Worm (Caenorhabditis elegans): ENCODE data around the gene tbc-13.

DNA sequence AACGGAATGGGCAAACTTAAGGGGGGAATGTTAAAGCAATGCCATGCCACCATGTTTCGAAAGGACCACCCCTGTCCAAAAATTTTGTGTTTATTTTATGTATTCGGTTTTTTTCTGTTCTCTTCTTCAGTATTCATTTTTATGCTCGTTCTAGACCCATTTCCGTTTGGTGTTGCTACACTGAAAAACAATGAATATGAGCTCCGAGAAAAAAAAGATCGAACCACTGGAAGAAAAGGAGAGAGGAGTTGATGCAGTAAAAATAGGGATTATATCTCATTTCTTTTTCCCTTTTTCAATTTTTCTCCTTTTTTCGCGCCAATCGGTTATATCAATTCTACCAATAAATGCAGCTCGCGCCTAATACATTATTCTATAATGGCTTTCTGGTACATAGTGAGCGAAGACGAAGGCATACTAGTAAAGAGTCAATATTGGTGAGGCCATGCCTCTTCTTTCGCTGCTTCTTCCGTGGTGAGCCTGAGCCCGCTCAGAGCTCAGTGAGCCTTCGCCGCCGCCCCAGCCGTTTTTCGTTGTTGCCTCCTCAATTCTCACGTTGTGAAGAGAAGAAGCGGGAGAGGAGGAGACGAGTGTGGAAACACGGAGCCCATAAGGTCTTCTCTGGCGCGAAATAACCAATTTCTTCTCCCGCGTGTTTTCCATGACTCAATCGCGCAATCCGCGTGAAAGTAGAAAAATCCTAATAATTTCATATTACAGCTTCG, 44.7 kb upstream of the tbc-13 start:
- TF ChIP-seq elt-2 (tag; optimal IDR thresholded peaks at IDR 0.05) = no peak
- no peak for TF ChIP-seq lin-39 (tag; optimal IDR thresholded peaks at IDR 0.05)
- TF ChIP-seq nhr-237 (tag; optimal IDR thresholded peaks at IDR 0.05) = no peak
- TF ChIP-seq ces-1 (GFP tag; optimal IDR thresholded peaks at IDR 0.05) = no peak
- TF ChIP-seq zag-1 (tag; optimal IDR thresholded peaks at IDR 0.05) = no peak
- no peak for TF ChIP-seq mep-1 (tag; optimal IDR thresholded peaks at IDR 0.05)
- TF ChIP-seq sptf-1 (tag; optimal IDR thresholded peaks at IDR 0.05) = no peak
- TF ChIP-seq vab-15 (tag; optimal IDR thresholded peaks at IDR 0.05) = no peak
- no peak for TF ChIP-seq pqm-1 (tag; optimal IDR thresholded peaks at IDR 0.05)
- TF ChIP-seq unc-62 (GFP tag; optimal IDR thresholded peaks at IDR 0.05) = no peak
- no peak for TF ChIP-seq dpl-1 (GFP tag; optimal IDR thresholded peaks at IDR 0.05)
